Fruit fly (Drosophila melanogaster) whole organism, prepupa: ENCODE results near the gene cac.
A peak's percentile ranks its signal among the peaks of the same experiment; 100 is the strongest.

ENCODE experiments used
- Blimp-1 ChIP-seq: fragments of 200-800 bp; sonication (Bioruptor generic); optimal IDR thresholded peaks from 3 replicates; lab custom pipeline; 2017; ENCODE audit warnings: missing biosample characterization, missing genetic modification characterization, mild to moderate bottlenecking, moderate library complexity, missing genetic modification reagents
- CG10631 ChIP-seq: fragments of 200-800 bp; sonication (Bioruptor generic); optimal IDR thresholded peaks from 2 replicates; lab custom pipeline; 2016; ENCODE audit warnings: missing biosample characterization, missing genetic modification characterization
- CG10669 ChIP-seq: fragments of 200-800 bp; sonication (Bioruptor generic); optimal IDR thresholded peaks from 3 replicates; lab custom pipeline; 2018; ENCODE audit warnings: missing biosample characterization, mild to moderate bottlenecking, missing genetic modification characterization, moderate library complexity
- CG11294 ChIP-seq: fragments of 200-800 bp; sonication (Bioruptor generic); IDR thresholded peaks from 2 replicates; pipeline ENCODE4 v1.3.6; 2022; ENCODE audit warnings: missing biosample characterization, missing genetic modification characterization
- CG15336 ChIP-seq: fragments of 200-800 bp; sonication (Bioruptor generic); IDR thresholded peaks from 2 replicates; pipeline ENCODE4 v1.3.6; 2022; ENCODE audit warnings: missing biosample characterization, missing genetic modification characterization
- CG1621 ChIP-seq: fragments of 200-800 bp; sonication (Bioruptor generic); optimal IDR thresholded peaks from 3 replicates; lab custom pipeline; 2018; ENCODE audit warnings: missing biosample characterization, mild to moderate bottlenecking, missing genetic modification characterization
- CG3032 ChIP-seq: fragments of 200-800 bp; optimal IDR thresholded peaks from 2 replicates; lab custom pipeline; 2019; ENCODE audit warnings: missing biosample characterization, mild to moderate bottlenecking, missing genetic modification characterization, moderate library complexity
- CG32006 ChIP-seq: fragments of 200-800 bp; sonication (Bioruptor generic); optimal IDR thresholded peaks from 3 replicates; lab custom pipeline; 2017; ENCODE audit warnings: missing biosample characterization, mild to moderate bottlenecking, missing genetic modification characterization
- CG3919 ChIP-seq: fragments of 200-800 bp; sonication (Bioruptor generic); optimal IDR thresholded peaks from 3 replicates; lab custom pipeline; 2016; ENCODE audit warnings: missing biosample characterization, missing genetic modification characterization
- CG4318 ChIP-seq: fragments of 200-800 bp; sonication (Bioruptor generic); optimal IDR thresholded peaks from 3 replicates; lab custom pipeline; 2017; ENCODE audit warnings: missing biosample characterization, mild to moderate bottlenecking, missing genetic modification characterization
- CG6276 ChIP-seq: fragments of 200-800 bp; sonication (Bioruptor generic); optimal IDR thresholded peaks from 2 replicates; lab custom pipeline; 2017; ENCODE audit warnings: missing biosample characterization, mild to moderate bottlenecking, missing genetic modification characterization
- CG6808 ChIP-seq: fragments of 200-800 bp; sonication (Bioruptor generic); optimal IDR thresholded peaks from 3 replicates; lab custom pipeline; 2017; ENCODE audit warnings: missing biosample characterization, missing genetic modification characterization, mild to moderate bottlenecking, moderate library complexity, missing genetic modification reagents
- CG6854 ChIP-seq: fragments of 200-800 bp; sonication (Bioruptor generic); optimal IDR thresholded peaks from 2 replicates; lab custom pipeline; 2017; ENCODE audit warnings: missing biosample characterization, mild to moderate bottlenecking, missing genetic modification characterization
- CG7368 ChIP-seq: fragments of 200-800 bp; sonication (Bioruptor generic); optimal IDR thresholded peaks from 3 replicates; lab custom pipeline; 2016; ENCODE audit warnings: missing biosample characterization, missing genetic modification characterization
- CG8319 ChIP-seq: fragments of 200-800 bp; sonication (Bioruptor generic); optimal IDR thresholded peaks from 3 replicates; lab custom pipeline; 2016; ENCODE audit warnings: missing biosample characterization, missing genetic modification characterization
- Eip78C ChIP-seq: fragments of 200-800 bp; sonication (Bioruptor generic); peaks from one replicate; lab custom pipeline; 2016; ENCODE audit warnings: missing biosample characterization, missing genetic modification characterization
- Eip93F ChIP-seq: fragments of 200-800 bp; sonication (Bioruptor generic); optimal IDR thresholded peaks from 2 replicates; lab custom pipeline; 2016; ENCODE audit warnings: missing biosample characterization, mild to moderate bottlenecking, missing genetic modification characterization
- Ets21C ChIP-seq: fragments of 200-800 bp; sonication (Bioruptor generic); optimal IDR thresholded peaks from 3 replicates; lab custom pipeline; 2016; ENCODE audit warnings: missing biosample characterization, missing genetic modification characterization
- Ets96B ChIP-seq: fragments of 200-800 bp; optimal IDR thresholded peaks from 2 replicates; lab custom pipeline; 2019; ENCODE audit warnings: missing biosample characterization, mild to moderate bottlenecking, missing genetic modification characterization, moderate library complexity
- Gug ChIP-seq: fragments of 200-800 bp; sonication (Bioruptor generic); IDR thresholded peaks from 2 replicates; pipeline ENCODE4 v1.3.6; 2022; ENCODE audit warnings: missing biosample characterization, missing genetic modification characterization
- Hr39 ChIP-seq: fragments of 200-800 bp; sonication (Bioruptor generic); optimal IDR thresholded peaks from 2 replicates; lab custom pipeline; 2016; ENCODE audit warnings: missing biosample characterization, missing genetic modification characterization
- Met ChIP-seq: fragments of 200-800 bp; sonication (Bioruptor generic); optimal IDR thresholded peaks from 3 replicates; lab custom pipeline; 2016; ENCODE audit warnings: missing biosample characterization, missing genetic modification characterization
- Sox102F ChIP-seq: fragments of 200-800 bp; sonication (Bioruptor generic); optimal IDR thresholded peaks from 2 replicates; lab custom pipeline; 2016; ENCODE audit warnings: missing biosample characterization, mild to moderate bottlenecking, missing genetic modification characterization
- achi ChIP-seq: fragments of 200-800 bp; sonication (Bioruptor generic); optimal IDR thresholded peaks from 3 replicates; lab custom pipeline; 2016; ENCODE audit warnings: missing biosample characterization, missing genetic modification characterization
- cyc ChIP-seq: fragments of 200-800 bp; sonication (Bioruptor generic); optimal IDR thresholded peaks from 3 replicates; lab custom pipeline; 2016; ENCODE audit warnings: missing biosample characterization, missing genetic modification characterization
- dac ChIP-seq: fragments of 200-800 bp; sonication (Bioruptor generic); optimal IDR thresholded peaks from 2 replicates; lab custom pipeline; 2017; ENCODE audit warnings: missing biosample characterization, mild to moderate bottlenecking, missing genetic modification characterization
- dsx ChIP-seq: fragments of 200-800 bp; optimal IDR thresholded peaks from 3 replicates; lab custom pipeline; 2019; ENCODE audit warnings: missing biosample characterization, mild to moderate bottlenecking, missing genetic modification characterization, moderate library complexity; ENCODE audit not compliant: poor library complexity, severe bottlenecking
- esn ChIP-seq: fragments of 200-800 bp; sonication (Bioruptor generic); optimal IDR thresholded peaks from 2 replicates; lab custom pipeline; 2016; ENCODE audit warnings: missing biosample characterization, mild to moderate bottlenecking, missing genetic modification characterization, moderate library complexity
- fd85E ChIP-seq: fragments of 200-800 bp; sonication (Bioruptor generic); optimal IDR thresholded peaks from 3 replicates; lab custom pipeline; 2016; ENCODE audit warnings: missing biosample characterization, missing genetic modification characterization
- fkh ChIP-seq: fragments of 200-800 bp; sonication (Bioruptor generic); optimal IDR thresholded peaks from 3 replicates; lab custom pipeline; 2017; ENCODE audit warnings: missing biosample characterization, mild to moderate bottlenecking, missing genetic modification characterization, moderate library complexity
- lz ChIP-seq: fragments of 200-800 bp; sonication (Bioruptor generic); optimal IDR thresholded peaks from 3 replicates; lab custom pipeline; 2016; ENCODE audit warnings: missing biosample characterization, missing genetic modification characterization
- net ChIP-seq: fragments of 200-800 bp; sonication (Bioruptor generic); optimal IDR thresholded peaks from 3 replicates; lab custom pipeline; 2016; ENCODE audit warnings: missing biosample characterization, missing genetic modification characterization
- salr ChIP-seq, 2 experiments: fragments of 200-800 bp; sonication (Bioruptor generic); optimal IDR thresholded peaks; 3 replicates each; lab custom pipeline; 2016 to 2018; ENCODE audit warnings: missing biosample characterization in 2 of 2, missing genetic modification characterization in 2 of 2, mild to moderate bottlenecking in 1 of 2
- ss ChIP-seq, 2 experiments: fragments of 200-800 bp; sonication (Bioruptor generic); optimal IDR thresholded peaks; 2 replicates in 1 of 2; 3 replicates in 1 of 2; lab custom pipeline; 2017 to 2018; ENCODE audit warnings: mild to moderate bottlenecking in 2 of 2, missing biosample characterization in 2 of 2, missing genetic modification characterization in 2 of 2, moderate library complexity in 1 of 2
- svp ChIP-seq: fragments of 200-800 bp; sonication (Bioruptor generic); peaks from one replicate; lab custom pipeline; 2016; ENCODE audit warnings: missing biosample characterization, missing genetic modification characterization

The cac gene

dm6 chrX:11894198-11894597, 90.7 kb downstream of the cac start:
- no peak for TF ChIP-seq CG3032
- no peak for TF ChIP-seq net (GFP tag; lab: Kevin White, UChicago)
- no peak for TF ChIP-seq CG11294 (GFP tag; lab: Robert Waterston, UW)
- TF ChIP-seq CG6276 (GFP tag; lab: Kevin White, UChicago): no peak
- TF ChIP-seq salr (GFP tag; optimal IDR thresholded peaks at IDR 0.05; lab: Kevin White, UChicago): no peak
- TF ChIP-seq cyc (GFP tag; lab: Kevin White, UChicago): no peak
- no peak for TF ChIP-seq CG32006 (GFP tag; lab: Kevin White, UChicago)
- no peak for TF ChIP-seq CG15336 (GFP tag; lab: Robert Waterston, UW)
- no peak for TF ChIP-seq Blimp-1
- TF ChIP-seq, all 60 proteins: peak for 0

dm6 chrX:11893643-11894042, 91.2 kb downstream of the cac start, which contains the start of gene wisp:
TSS of gene wisp (plus strand) at chrX:11893943.
- TF ChIP-seq CG6808 (GFP tag; lab: Kevin White, UChicago) (no peak), esn (GFP tag; lab: Kevin White, UChicago) (no peak), achi (GFP tag; lab: Kevin White, UChicago) (no peak), CG8319 (GFP tag; lab: Kevin White, UChicago) (no peak), Blimp-1 (no peak), CG10669 (no peak), fkh (GFP tag; lab: Kevin White, UChicago) (no peak), fd85E (GFP tag; lab: Kevin White, UChicago) (no peak), CG15336 (GFP tag; lab: Robert Waterston, UW) (no peak), Gug (no peak), Met (no peak), CG1621 (tag; lab: Kevin White, UChicago) (no peak), Eip78C (GFP tag; lab: Kevin White, UChicago) (no peak), Eip93F (GFP tag; lab: Kevin White, UChicago) (no peak), net (GFP tag; lab: Kevin White, UChicago) (no peak), CG4318 (GFP tag; lab: Kevin White, UChicago) (no peak), Ets21C (no peak), CG3919 (no peak)

- TF ChIP-seq cyc (GFP tag; lab: Kevin White, UChicago) (no peak), CG1621 (tag; lab: Kevin White, UChicago) (peak; percentile 86), achi (GFP tag; lab: Kevin White, UChicago) (peak; percentile 96), CG10631 (GFP tag; lab: Kevin White, UChicago) (no peak), Hr39 (no peak)
Observed at dm6 chrX:11891682-11892179, 93.2 kb downstream of the cac start, which contains the start of gene sicily. TSS of gene sicily (plus strand) at chrX:11891732.

dm6 chrX:11888142-11888541, 96.7 kb downstream of the cac start, which contains the start of gene CG1840:
TSS of gene CG1840 (plus strand) at chrX:11888352.
- TF ChIP-seq Gug (no peak), ss (GFP tag; optimal IDR thresholded peaks at IDR 0.05; lab: Kevin White, UChicago) (no peak), Blimp-1 (no peak), cyc (GFP tag; lab: Kevin White, UChicago) (peak; percentile 5), svp (GFP tag; lab: Kevin White, UChicago) (no peak), esn (GFP tag; lab: Kevin White, UChicago) (peak; percentile 35), dsx (no peak), lz (GFP tag; lab: Kevin White, UChicago) (no peak), CG6854 (no peak), CG10631 (GFP tag; lab: Kevin White, UChicago) (no peak), dac (no peak), CG6808 (GFP tag; lab: Kevin White, UChicago) (no peak), net (GFP tag; lab: Kevin White, UChicago) (no peak), Eip93F (GFP tag; lab: Kevin White, UChicago) (no peak), Eip78C (GFP tag; lab: Kevin White, UChicago) (peak; percentile 40), Sox102F (GFP tag; lab: Kevin White, UChicago) (no peak), CG6276 (GFP tag; lab: Kevin White, UChicago) (no peak), CG7368 (GFP tag; lab: Kevin White, UChicago) (no peak), Ets96B (no peak)
